Fruit fly (Drosophila melanogaster): Measurements from ENCODE around the gene CG1722.

DNA sequence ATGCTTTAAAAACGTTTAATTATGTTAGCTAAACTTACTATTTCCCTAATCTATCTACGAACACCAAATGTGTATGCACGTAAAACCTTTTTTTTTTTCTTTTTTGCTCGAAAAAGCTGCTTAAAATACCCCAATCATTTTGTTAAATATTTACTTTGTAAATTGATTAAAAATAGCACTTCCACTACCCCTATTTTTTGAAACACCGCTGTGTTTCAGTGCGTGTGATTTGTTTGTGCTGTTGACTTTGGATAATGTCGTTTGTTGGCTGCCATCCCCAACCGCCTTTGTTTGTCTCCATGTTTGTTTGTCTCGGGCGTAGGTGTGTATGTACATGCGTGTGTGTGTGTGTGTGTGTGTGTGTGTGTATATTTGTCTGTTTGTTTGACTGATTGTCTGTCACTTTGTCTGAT lies 9.1 kb downstream of the CG1722 start:
- no peak for TF ChIP-seq gl (tag; optimal IDR thresholded peaks at IDR 0.05)
- TF ChIP-seq EcR (GFP tag; optimal IDR thresholded peaks at IDR 0.05): no peak
- no peak for TF ChIP-seq Pif1A (GFP tag; optimal IDR thresholded peaks at IDR 0.05)
- TF ChIP-seq CG14655 (GFP tag; optimal IDR thresholded peaks at IDR 0.05): peak; percentile 41
- TF ChIP-seq fd96Ca (GFP tag; IDR thresholded peaks at IDR 0.05): no peak
- no peak for TF ChIP-seq Snoo (tag; optimal IDR thresholded peaks at IDR 0.05)
- no peak for TF ChIP-seq CG17806 (tag; optimal IDR thresholded peaks at IDR 0.05)
- no peak for TF ChIP-seq CG12605 (GFP tag; IDR thresholded peaks at IDR 0.05)
- TF ChIP-seq CG34367 (tag; optimal IDR thresholded peaks at IDR 0.05): no peak
- TF ChIP-seq Pif1B (GFP tag; optimal IDR thresholded peaks at IDR 0.05): no peak
- no peak for TF ChIP-seq CG10348 (GFP tag; IDR thresholded peaks at IDR 0.05)

Data from whole organism, pupa.